Worm (Caenorhabditis elegans) whole organism, dauer: ENCODE measurements around the gene R05H5.7.

Source experiments
- unc-62 ChIP-seq: sonication (generic microtip); optimal IDR thresholded peaks from 2 replicates; lab custom pipeline; 2017; ENCODE audit warnings: missing biosample characterization, missing genetic modification reagents, missing genetic modification characterization

Gene R05H5.7

DNA sequence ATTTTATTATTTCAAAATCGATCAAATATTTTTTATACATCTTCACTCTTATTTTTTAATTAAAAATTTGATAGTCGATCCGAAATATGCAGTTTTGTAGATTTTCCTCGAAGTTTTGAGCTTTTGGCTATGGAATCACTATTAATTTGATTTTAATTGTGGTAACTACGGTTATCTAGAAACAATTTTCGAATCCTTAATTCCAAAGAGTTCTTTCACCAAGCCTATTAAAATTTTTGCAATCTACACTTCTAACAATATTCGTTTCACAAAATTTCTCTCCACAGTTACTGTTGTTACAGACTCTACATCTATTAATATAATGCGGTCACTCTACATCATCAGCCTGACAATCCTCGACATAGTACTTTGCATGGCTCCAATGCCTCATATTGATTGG is at the start of gene R05H5.7:
Gene R05H5.7, plus strand, starts transcription at position 301 of the 400 bp plus-strand sequence.
- no peak for TF ChIP-seq unc-62

DNA sequence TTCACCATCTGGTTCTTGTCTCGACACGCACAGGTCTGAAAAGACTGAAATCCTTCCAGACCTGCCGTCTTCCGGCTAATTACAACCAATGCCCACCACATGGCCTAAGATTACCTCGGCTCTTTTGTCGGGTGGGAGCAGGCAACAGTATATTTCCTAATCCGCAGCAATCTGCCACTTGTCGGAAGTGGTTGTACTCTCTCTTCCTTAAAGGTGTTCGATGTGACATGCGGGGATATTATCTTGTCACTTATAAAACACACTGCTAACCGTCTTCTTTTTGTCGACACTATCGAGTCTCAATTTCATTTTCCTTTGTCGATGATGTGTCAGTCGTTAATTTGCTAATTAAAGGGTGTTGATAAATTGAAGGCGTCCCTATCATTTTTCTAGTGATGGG is 48.2 kb upstream of the R05H5.7 start, which contains the start of gene F27E5.3:
Gene F27E5.3, minus strand, starts transcription at position 101 of the 400 bp plus-strand sequence.
- no peak for TF ChIP-seq unc-62

DNA sequence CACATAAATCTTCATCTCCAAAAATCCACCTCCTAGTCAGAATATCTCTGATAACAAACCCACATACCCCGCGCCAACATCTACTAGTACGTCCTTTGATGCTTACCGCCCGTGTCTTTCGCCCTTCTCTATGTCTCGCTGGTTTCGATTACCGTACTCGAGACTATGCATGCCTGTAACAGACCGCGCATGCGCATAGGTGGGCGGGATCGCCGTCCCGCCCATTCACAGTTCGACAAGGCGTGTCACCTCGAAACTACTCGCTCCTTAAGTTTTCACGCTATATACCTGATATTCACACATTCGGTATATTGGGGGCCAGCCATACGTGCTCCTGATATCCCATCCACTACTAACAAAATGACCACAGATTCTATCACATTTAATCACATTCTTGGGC is 45.8 kb upstream of the R05H5.7 start, which contains the start of gene pax-3:
Gene pax-3, plus strand, starts transcription at position 83 of the 400 bp plus-strand sequence.
- TF ChIP-seq unc-62, result no peak

DNA sequence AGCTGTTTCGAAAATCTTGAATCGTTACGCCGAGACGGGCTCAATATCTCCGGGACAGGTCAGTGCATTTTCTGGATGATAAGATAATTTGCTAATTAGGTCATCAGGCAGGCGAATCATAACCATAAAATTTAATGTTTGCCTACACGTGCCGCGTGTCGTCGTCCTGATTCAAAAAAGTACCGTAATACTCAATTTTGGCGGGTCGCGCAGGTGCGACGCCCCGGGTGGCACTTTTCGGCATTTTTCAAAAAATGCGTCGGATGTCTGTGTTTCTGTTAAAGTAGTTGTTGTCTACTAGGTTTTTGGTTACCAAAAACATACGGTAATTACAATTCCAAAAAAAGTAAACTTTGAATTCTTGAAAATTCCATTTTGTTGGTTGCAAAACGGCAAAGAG is 44.8 kb upstream of the R05H5.7 start:
- no peak for TF ChIP-seq unc-62

DNA sequence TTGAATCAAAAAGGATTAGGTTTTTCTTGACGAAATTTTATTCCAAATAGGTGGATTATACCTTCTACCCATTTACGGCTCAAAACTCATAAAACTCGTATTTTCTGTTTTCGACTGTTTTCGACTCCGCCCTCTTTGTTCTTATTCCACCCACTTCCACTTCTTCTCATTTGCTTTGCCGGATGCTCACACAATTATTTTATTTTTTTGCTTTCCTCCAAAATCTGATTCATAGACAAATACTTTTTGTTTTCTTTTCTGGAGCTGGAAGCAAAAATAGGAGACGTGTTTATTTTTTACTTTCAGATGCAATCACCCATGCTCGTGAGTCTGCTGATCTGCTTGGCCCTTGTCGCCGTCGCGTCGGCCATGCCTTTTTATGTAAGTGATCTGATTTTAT is 37.2 kb upstream of the R05H5.7 start, which contains the start of gene nlp-63:
Gene nlp-63, plus strand, starts transcription at position 301 of the 400 bp plus-strand sequence.
- no peak for TF ChIP-seq unc-62

DNA sequence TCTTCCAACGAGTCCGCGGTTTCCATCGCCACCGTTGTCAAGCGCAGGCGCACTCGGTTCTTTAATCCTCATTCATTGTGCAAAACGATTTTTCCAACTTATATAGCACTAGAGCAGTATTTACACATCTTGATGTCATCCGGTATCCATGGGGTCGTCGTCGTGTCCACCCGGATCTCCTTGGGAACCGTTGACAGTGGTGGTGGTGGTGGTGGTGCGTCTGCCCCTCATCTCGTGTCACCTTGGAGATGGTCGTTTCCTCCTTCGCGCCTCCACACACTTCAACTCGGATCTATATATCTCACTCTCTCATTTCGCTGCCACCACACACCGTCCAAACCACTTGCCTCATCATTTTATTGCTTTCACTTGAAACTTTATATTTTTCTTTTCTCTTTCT is 29.5 kb upstream of the R05H5.7 start:
- TF ChIP-seq unc-62, result no peak

DNA sequence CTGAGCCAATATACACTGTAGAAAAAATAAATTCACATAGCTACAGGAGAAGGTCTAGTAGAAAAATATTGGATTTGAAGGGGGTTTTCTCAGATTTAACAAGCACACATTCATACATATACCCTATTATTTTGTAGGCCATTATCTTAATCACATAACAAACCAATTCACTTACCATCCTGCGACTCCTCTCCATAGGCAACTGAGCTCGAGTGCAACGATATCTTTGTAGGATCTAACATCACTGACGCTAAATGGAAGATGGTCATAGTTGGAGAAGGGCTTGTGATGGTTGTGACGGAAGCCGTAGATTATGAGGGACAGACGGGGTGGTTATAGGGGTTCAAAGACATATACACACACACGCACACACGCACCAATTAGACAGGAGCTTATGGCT is 28.2 kb upstream of the R05H5.7 start:
- no peak for TF ChIP-seq unc-62

DNA sequence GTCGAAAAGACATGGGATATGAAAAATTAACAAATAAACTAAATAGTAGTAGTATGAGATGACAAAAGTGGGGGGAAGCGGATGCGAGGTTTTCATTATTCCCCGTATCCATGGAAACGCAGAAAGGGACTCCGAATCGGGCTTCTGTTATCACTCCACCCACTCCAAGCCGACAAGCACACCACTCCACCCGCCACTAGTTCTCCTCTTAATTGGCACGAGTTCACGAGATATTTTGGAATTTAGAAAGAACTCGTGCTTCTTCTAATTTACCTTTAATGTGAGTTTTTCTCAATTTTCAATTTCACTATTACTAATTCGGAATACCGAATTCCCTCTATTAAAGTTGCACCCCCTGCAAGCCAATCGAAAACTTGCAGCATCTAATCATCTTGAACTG is 25.9 kb upstream of the R05H5.7 start:
- no peak for TF ChIP-seq unc-62

DNA sequence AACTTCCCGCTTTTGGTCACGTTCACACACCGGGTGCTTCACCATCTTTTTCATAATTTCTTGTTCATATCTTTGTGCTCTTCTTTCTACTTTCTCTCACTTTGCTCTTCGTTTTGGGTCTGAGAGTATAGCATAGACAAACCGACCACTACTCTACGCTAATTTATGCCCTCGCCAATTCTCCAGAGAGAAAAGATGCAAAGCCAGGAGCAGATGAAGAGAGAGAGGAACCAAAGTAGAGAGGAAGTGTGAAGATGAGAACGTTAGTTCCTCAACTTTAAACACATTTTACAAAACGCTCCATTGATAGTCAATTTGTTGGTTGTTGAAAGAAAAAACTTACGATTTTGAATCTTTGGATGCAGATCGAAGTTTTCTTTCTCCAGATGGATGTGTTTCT is 24.6 kb upstream of the R05H5.7 start:
- TF ChIP-seq unc-62, result no peak

DNA sequence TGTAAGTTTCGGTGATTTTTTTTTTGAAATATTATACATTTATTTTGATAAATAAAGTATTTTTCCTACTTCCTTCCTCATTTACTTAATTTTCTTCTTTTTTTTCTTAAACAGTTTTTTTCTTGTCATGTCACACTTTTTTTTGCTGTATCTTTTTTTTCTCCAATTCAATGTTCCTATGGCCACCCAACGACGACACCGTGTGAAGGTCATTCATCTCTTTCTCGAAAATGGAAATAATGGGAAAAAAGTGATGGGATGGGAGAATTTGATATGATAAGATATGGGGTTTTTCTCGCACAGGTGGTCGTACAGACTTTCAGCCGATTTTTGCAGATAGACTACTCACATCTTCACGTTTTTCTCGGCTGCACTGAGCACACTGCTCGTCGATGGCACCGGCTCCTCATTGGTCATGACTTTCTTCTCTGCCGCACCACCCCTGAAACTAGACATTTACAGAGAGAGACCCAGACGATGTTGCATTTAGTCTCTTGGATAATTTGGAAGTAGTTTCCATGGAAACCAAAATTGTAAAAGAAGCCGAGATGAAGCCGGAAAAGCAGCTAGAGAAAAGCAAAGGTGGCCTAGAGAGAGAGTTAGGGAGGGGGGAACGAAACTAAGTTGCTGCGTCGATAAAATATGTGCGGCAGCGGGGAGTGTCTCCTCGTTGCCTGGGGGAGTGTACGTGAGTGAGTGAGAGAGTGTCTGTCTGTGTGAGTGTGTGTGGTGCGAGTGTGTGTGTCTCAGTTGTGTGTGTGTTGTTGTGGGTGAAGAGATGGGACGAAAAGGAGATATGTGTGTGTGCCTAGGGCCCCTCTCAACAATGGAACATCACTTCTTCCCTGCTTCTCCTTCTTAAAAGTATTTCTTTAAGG is 23.2 kb upstream of the R05H5.7 start, which contains the start of gene daf-19:
Gene daf-19, minus strand, starts transcription at position 442 of the 878 bp plus-strand sequence.
- TF ChIP-seq unc-62, result no peak

DNA sequence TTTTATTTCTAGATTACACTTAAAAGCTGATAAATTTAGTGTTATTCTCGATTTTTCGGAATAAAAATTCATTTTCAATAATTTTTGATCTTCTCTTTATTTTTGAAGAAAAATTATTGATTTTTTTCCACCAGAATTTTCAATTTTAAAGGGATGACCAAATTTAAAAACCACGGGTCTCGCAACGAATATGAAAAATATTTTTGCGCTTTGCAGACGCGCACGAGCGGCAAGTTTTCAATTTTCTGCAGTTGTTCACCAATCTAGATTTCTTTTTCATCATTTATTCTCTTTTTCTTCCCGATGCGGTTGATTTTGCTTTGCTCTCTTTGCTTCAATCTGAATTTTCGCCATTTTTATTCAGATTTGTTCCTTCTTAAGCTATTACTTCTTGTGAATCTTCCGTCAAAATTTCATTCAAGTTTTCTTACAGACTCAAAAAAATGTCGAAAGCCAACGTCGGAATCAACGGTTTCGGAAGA is 21.4 kb upstream of the R05H5.7 start, which contains the start of gene gpd-4:
Gene gpd-4, plus strand, starts transcription at position 432 of the 482 bp plus-strand sequence.
- no peak for TF ChIP-seq unc-62

DNA sequence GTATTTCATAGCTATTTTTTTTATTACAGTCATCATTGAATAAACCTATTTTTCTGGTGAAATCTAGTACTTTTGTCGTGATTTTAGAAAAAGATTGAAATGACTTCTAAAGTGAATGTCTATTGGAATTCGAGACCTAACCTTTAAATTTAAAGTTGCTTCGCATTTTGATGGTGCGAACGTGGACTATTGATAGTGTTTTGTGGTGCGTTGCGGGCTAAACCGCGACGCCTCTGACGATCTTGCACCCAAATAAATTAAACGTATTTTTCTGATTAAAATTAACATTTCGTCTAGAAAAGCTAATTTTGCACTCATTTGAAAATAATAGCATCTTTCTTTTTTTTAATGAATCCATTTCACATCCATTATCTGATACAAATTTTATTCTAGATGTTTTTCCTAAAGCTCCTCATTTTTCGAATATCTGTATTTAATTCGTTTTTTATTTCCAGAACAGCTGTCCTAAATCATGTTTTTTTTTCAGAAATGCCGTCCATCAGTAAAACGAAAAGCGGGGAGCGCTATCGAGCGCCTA is 19.8 kb upstream of the R05H5.7 start, which contains the start of gene wbp-11:
Gene wbp-11, plus strand, starts transcription at position 488 of the 538 bp plus-strand sequence.
- TF ChIP-seq unc-62, result no peak

DNA sequence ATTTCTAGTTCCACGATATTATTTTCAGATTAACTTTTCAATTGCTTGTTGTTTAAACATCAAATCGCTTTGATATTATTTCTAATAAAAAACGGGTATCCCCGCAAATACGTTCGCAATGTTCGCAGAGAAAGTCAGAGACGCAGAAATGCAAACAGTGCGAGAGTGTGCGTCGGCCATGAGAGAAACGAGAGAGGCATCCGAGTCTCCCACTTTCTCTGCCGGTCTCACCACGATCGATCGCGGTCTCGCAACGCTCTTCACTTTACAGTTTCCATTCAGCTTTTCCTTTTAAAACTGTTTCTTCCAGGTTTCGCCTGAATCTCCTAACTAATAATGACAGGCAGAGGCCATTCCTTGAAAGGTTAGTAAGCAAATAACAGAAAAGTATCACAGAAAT is 18.0 kb upstream of the R05H5.7 start, which contains the start of gene F33H1.4:
Gene F33H1.4, plus strand, starts transcription at position 311 of the 400 bp plus-strand sequence.
- TF ChIP-seq unc-62, result no peak

DNA sequence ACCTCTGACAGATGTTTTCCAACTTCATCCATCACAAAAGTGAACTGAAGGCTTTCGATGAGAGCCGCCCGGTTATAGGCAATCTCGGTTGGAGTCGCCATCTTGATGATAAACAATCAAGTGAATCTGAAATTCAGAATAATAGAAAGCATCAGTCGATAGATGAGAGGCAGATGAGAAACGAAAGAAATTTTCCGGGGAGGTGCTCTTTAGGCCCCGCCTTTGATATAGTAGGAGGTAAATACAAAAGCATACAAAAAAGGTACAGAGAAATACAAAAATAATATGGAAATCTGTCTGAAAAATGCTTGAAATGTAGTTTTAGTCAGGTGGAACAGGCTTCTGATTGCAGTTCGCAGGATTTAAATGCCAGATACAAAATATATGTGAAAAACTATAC is 9.7 kb upstream of the R05H5.7 start, which contains the start of gene srd-1:
Gene srd-1, minus strand, starts transcription at position 101 of the 400 bp plus-strand sequence.
- no peak for TF ChIP-seq unc-62

DNA sequence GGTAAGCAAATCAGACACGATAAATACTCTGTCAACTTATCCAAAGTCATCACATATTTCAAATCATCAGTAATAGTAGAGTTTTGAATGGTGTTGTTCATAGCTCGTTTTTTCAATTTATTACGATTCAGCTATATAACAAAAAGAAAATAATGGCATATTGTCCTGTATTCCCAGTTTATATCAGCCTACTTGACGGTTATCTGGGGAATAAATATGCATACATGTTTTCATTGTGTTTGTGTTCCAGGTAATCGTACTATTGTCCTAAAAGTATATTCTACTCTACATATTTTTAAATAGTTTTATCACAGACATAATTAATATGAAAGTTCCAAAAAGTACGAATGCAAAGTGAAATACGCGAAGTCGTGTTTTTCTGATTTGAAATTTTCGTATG is 4.5 kb upstream of the R05H5.7 start, which contains the start of gene srd-2:
Gene srd-2, minus strand, starts transcription at position 101 of the 400 bp plus-strand sequence.
- TF ChIP-seq unc-62, result no peak

DNA sequence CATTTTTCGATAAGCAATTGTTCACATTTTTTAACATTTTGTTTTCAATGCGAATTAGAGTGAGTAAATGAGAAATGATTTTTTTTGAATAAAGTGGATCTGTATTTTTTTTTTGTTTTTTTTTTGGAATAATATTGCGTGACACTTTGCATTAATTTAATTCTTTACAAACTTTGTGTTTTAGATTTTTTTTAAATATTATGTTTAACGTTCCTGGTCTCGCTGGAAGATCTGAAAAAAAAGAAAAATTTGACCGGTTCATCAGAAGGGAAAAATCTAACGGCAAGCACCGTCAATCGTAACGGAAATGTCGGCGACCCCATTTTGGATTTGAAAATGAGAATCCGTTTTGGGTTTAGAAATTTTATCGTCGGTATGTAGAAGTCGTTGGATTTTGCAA is 2.9 kb upstream of the R05H5.7 start, which contains the start of gene cdc-25.4:
Gene cdc-25.4, minus strand, starts transcription at position 101 of the 400 bp plus-strand sequence.
- no peak for TF ChIP-seq unc-62

DNA sequence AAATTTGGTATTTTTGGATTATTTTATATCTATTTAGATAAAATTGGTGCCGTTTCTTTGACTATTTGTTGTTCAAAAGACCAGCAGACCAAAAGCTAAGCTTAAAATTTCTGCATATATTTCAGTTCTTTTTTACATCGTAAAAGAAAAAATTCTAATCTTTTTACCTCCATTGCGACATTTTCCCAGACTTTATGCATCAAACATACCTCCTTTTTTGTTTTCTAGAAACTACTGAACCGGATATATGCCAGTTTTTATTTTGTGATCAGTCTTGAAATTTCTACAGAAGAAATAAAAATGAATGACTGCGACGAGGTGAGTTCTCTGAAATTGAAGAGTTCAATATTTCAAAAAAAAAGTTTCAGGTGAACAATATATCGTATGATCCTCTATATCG is 2.3 kb downstream of the R05H5.7 start, which contains the start of gene srb-6:
Gene srb-6, plus strand, starts transcription at position 301 of the 400 bp plus-strand sequence.
- TF ChIP-seq unc-62, result no peak
